Fruit fly (Drosophila melanogaster) whole organism: ENCODE results near the gene unc79.

Source experiments
- CG8478 ChIP-seq: fragments of >200 bp; optimal IDR thresholded peaks from 2 replicates; lab custom pipeline; 2018; ENCODE audit warnings: inconsistent platforms
- EcR ChIP-seq, 2 experiments: fragments of >200 bp; optimal IDR thresholded peaks; 2 replicates each; lab custom pipeline; 2017; ENCODE audit warnings: missing biosample characterization in 2 of 2, missing genetic modification characterization in 2 of 2, missing genetic modification reagents in 2 of 2
- pan ChIP-seq: fragments of >200 bp; optimal IDR thresholded peaks from 2 replicates; lab custom pipeline; 2017
- psq ChIP-seq: fragments of >200 bp; optimal IDR thresholded peaks from 2 replicates; lab custom pipeline; 2017
- usp ChIP-seq: fragments of >200 bp; optimal IDR thresholded peaks from 2 replicates; lab custom pipeline; 2017; ENCODE audit warnings: missing biosample characterization, missing genetic modification characterization, mixed read lengths

DNA sequence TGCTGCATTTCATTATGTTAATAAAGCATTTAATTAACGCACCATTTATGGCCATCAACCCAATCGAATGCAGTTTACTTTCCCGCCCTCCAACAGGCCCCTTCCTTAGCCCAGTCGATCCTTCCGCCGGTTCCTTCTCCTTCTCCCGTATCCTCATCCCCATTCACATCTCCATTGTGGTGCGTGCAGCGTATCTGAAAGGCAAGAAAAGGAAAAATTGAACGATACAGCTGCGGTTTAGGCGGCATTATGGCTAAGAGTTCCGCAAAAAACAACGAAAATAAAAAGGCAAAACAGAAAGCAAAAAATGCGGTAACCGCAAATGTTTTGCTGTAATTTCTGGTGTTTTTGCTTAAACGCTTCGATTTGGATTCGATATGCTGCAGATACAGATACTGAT is 8.0 kb upstream of the unc79 start:
- TF ChIP-seq pan (no peak), psq (no peak), CG8478 (lab: Kevin White, UChicago) (no peak), usp (GFP tag; lab: Kevin White, UChicago) (no peak), EcR (GFP tag; optimal IDR thresholded peaks at IDR 0.05; lab: Kevin White, UChicago) (no peak)
